Fruit fly (Drosophila melanogaster): Measurements from ENCODE around the gene CG45012.

The CG45012 gene

dm6 chr2L:11808702-11809583, 25.5 kb upstream of the CG45012 start, which contains the start of gene crol:
Gene crol, minus strand, starts transcription at chr2L:11809438.
- TF ChIP-seq Sin3A (optimal IDR thresholded peaks at IDR 0.05): no peak
- TF ChIP-seq ttk (optimal IDR thresholded peaks at IDR 0.05): no peak
- TF ChIP-seq Myc (optimal IDR thresholded peaks at IDR 0.05): no peak
- no peak for TF ChIP-seq h (optimal IDR thresholded peaks at IDR 0.05)
- TF ChIP-seq psq (optimal IDR thresholded peaks at IDR 0.05): no peak
- TF ChIP-seq insv (optimal IDR thresholded peaks at IDR 0.05): no peak

- no peak for TF ChIP-seq ttk (optimal IDR thresholded peaks at IDR 0.05)
Measured at dm6 chr2L:11809823-11810222, 24.6 kb upstream of the CG45012 start.

dm6 chr2L:11812781-11813664, 21.4 kb upstream of the CG45012 start:
- TF ChIP-seq h (optimal IDR thresholded peaks at IDR 0.05): no peak
- TF ChIP-seq psq (optimal IDR thresholded peaks at IDR 0.05): no peak
- TF ChIP-seq ttk (optimal IDR thresholded peaks at IDR 0.05): no peak
- TF ChIP-seq Myc (optimal IDR thresholded peaks at IDR 0.05): no peak
- no peak for TF ChIP-seq Sin3A (optimal IDR thresholded peaks at IDR 0.05)
- no peak for TF ChIP-seq insv (optimal IDR thresholded peaks at IDR 0.05)

- TF ChIP-seq psq (optimal IDR thresholded peaks at IDR 0.05): no peak
Measured at dm6 chr2L:11813665-11814087, 20.7 kb upstream of the CG45012 start, which contains the start of gene CycY. Gene CycY, minus strand, starts transcription at chr2L:11813780.

dm6 chr2L:11816376-11816775, 18.0 kb upstream of the CG45012 start:
- TF ChIP-seq psq (optimal IDR thresholded peaks at IDR 0.05) (no peak), insv (optimal IDR thresholded peaks at IDR 0.05) (no peak), h (optimal IDR thresholded peaks at IDR 0.05) (peak; percentile 47)

- TF ChIP-seq ttk (optimal IDR thresholded peaks at IDR 0.05) (no peak), insv (optimal IDR thresholded peaks at IDR 0.05) (no peak), Sin3A (optimal IDR thresholded peaks at IDR 0.05) (no peak), psq (optimal IDR thresholded peaks at IDR 0.05) (no peak), Myc (optimal IDR thresholded peaks at IDR 0.05) (no peak), h (optimal IDR thresholded peaks at IDR 0.05) (no peak)
Measured at dm6 chr2L:11823470-11824162, 10.8 kb upstream of the CG45012 start.

dm6 chr2L:11829277-11829676, 5.1 kb upstream of the CG45012 start, which contains the start of gene esc:
Gene esc, minus strand, starts transcription at chr2L:11829405.
- TF ChIP-seq h (optimal IDR thresholded peaks at IDR 0.05) (no peak), ttk (optimal IDR thresholded peaks at IDR 0.05) (no peak), Sin3A (optimal IDR thresholded peaks at IDR 0.05) (no peak), Myc (optimal IDR thresholded peaks at IDR 0.05) (no peak), insv (optimal IDR thresholded peaks at IDR 0.05) (no peak), psq (optimal IDR thresholded peaks at IDR 0.05) (no peak)

dm6 chr2L:11833786-11834185, 622 bp upstream of the CG45012 start, which contains the start of gene CG45011:
Gene CG45011, plus strand, starts transcription at chr2L:11834086.
- no peak for TF ChIP-seq Sin3A (optimal IDR thresholded peaks at IDR 0.05)
- TF ChIP-seq Myc (optimal IDR thresholded peaks at IDR 0.05): no peak
- no peak for TF ChIP-seq psq (optimal IDR thresholded peaks at IDR 0.05)
- no peak for TF ChIP-seq insv (optimal IDR thresholded peaks at IDR 0.05)
- no peak for TF ChIP-seq h (optimal IDR thresholded peaks at IDR 0.05)

dm6 chr2L:11836943-11837342, 2.5 kb downstream of the CG45012 start, which contains the start of gene Sfp33A4:
Gene Sfp33A4, plus strand, starts transcription at chr2L:11837243.
- TF ChIP-seq ttk (optimal IDR thresholded peaks at IDR 0.05): no peak
- TF ChIP-seq Sin3A (optimal IDR thresholded peaks at IDR 0.05): no peak
- no peak for TF ChIP-seq psq (optimal IDR thresholded peaks at IDR 0.05)
- TF ChIP-seq Myc (optimal IDR thresholded peaks at IDR 0.05): no peak
- TF ChIP-seq h (optimal IDR thresholded peaks at IDR 0.05): no peak
- TF ChIP-seq insv (optimal IDR thresholded peaks at IDR 0.05): no peak

dm6 chr2L:11837413-11837812, 3.0 kb downstream of the CG45012 start, which contains the start of gene Sfp33A2:
Gene Sfp33A2, plus strand, starts transcription at chr2L:11837713.
- TF ChIP-seq Sin3A (optimal IDR thresholded peaks at IDR 0.05) (no peak), h (optimal IDR thresholded peaks at IDR 0.05) (no peak), psq (optimal IDR thresholded peaks at IDR 0.05) (no peak), Myc (optimal IDR thresholded peaks at IDR 0.05) (no peak), insv (optimal IDR thresholded peaks at IDR 0.05) (no peak), ttk (optimal IDR thresholded peaks at IDR 0.05) (no peak)

- TF ChIP-seq h (optimal IDR thresholded peaks at IDR 0.05): no peak
- TF ChIP-seq Myc (optimal IDR thresholded peaks at IDR 0.05): no peak
- no peak for TF ChIP-seq psq (optimal IDR thresholded peaks at IDR 0.05)
- TF ChIP-seq Sin3A (optimal IDR thresholded peaks at IDR 0.05): no peak
- TF ChIP-seq ttk (optimal IDR thresholded peaks at IDR 0.05): no peak
- TF ChIP-seq insv (optimal IDR thresholded peaks at IDR 0.05): no peak
Measured at dm6 chr2L:11839612-11840011, 5.2 kb downstream of the CG45012 start, which contains the start of gene Sfp33A3. Gene Sfp33A3, plus strand, starts transcription at chr2L:11839912.

- TF ChIP-seq Sin3A (optimal IDR thresholded peaks at IDR 0.05) (no peak), psq (optimal IDR thresholded peaks at IDR 0.05) (no peak), h (optimal IDR thresholded peaks at IDR 0.05) (no peak), insv (optimal IDR thresholded peaks at IDR 0.05) (no peak), ttk (optimal IDR thresholded peaks at IDR 0.05) (no peak), Myc (optimal IDR thresholded peaks at IDR 0.05) (no peak)
Measured at dm6 chr2L:11840391-11840790, 6.0 kb downstream of the CG45012 start, which contains the start of gene CG31704. Gene CG31704, plus strand, starts transcription at chr2L:11840691.
